Fruit fly (Drosophila melanogaster): ENCODE data around the gene Hcf.

The Hcf gene

DNA sequence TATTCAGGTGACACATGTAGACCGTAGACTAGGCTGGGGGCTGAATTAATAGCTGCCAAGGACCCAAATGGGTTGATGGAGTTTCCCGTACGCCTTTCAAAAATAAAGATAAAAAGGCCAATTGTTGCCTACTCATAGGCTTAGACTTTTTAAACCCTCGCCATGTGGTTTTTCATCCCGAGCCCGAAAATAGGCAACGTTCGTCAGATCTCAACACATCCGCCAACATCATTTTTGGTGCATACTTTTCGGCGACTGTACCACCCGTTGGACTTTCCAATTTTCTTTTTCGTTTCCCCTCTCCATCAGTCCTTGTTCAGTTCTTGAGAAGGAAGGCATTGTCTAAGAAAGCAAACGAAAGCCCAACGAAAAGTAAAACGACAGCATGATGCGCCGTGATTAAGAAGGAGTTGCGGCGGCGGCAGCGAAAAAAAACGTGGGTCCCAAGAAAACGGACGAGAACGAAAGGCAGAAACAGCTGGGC is 55.7 kb downstream of the Hcf start:
- TF ChIP-seq Myc (optimal IDR thresholded peaks at IDR 0.05), result peak; percentile 73
- peak; percentile 67 for TF ChIP-seq N (GFP tag; optimal IDR thresholded peaks at IDR 0.05)

DNA sequence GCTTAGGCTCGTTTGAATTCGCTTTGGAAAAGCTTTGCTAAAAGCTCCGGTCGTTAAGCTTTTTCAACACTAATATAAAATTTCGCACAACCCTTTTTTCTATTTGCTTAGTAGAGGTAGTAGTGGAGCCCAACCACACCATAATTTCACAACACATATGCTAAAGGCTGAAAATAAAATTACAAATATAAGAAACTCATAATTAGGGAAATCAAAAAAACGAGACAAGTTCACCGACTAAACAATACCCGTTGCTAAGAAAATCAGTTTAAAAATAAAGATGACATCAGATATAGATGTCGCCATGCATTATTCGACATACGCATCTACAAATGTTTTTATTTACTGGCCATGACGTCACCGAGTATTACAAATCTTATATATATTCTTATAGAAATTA is 56.5 kb downstream of the Hcf start:
- TF ChIP-seq fru (GFP tag; optimal IDR thresholded peaks at IDR 0.05), result peak; percentile 17
- TF ChIP-seq CG32264 (GFP tag; optimal IDR thresholded peaks at IDR 0.05), result no peak
- TF ChIP-seq tai (GFP tag; optimal IDR thresholded peaks at IDR 0.05), result peak; percentile 17

DNA sequence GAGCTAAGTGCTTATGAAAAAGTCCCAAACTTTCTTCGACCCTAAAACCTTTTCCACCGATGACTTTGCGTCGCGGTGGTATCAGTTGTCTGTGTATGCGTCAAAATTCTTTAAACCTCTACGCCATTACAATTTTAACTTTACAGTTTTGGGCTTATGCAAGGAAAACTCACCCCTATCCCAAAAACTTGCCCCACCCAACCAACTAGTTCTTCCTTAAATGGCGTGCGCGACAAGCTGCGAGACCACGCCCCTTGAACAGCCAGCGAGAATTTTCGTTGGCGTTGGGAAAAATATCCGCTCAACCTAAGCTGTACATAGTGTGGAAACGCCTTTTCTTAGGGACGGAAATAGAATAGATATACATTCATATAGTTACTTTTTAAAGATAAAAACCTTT is 59.0 kb downstream of the Hcf start:
- TF ChIP-seq CG32264 (GFP tag; optimal IDR thresholded peaks at IDR 0.05) (no peak), dmrt93B (GFP tag; optimal IDR thresholded peaks at IDR 0.05) (no peak), Abd-B (GFP tag; optimal IDR thresholded peaks at IDR 0.05) (no peak), Sp1 (GFP tag; optimal IDR thresholded peaks at IDR 0.05) (no peak), woc (GFP tag; optimal IDR thresholded peaks at IDR 0.05) (no peak), sage (GFP tag; optimal IDR thresholded peaks at IDR 0.05) (no peak), Dif (GFP tag; optimal IDR thresholded peaks at IDR 0.05; ENCODE audit: partially characterized antibody) (no peak), jim (GFP tag; optimal IDR thresholded peaks at IDR 0.05) (no peak), Vsx2 (GFP tag; optimal IDR thresholded peaks at IDR 0.05; ENCODE audit: partially characterized antibody) (no peak)

DNA sequence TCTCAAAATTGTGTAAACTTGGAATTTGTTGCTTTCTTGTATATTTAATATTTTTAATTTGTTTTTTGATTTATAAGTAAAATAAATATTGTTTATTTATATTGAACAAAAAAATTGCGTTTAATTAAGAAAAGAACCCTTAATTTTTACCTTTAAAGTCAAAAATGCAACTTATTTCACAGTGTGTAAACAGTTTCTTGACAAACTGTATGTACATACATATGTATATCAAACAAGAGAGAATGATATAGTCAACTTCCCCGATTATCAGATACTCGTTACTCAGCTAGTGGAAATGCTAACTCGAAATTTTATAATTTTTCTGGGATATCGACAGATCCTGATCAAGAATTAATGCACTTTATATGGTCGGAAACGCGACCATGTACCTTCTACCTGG is 61.3 kb downstream of the Hcf start:
- TF ChIP-seq tai (GFP tag; optimal IDR thresholded peaks at IDR 0.05), result no peak
- TF ChIP-seq Dfd (GFP tag; optimal IDR thresholded peaks at IDR 0.05), result peak; percentile 52

DNA sequence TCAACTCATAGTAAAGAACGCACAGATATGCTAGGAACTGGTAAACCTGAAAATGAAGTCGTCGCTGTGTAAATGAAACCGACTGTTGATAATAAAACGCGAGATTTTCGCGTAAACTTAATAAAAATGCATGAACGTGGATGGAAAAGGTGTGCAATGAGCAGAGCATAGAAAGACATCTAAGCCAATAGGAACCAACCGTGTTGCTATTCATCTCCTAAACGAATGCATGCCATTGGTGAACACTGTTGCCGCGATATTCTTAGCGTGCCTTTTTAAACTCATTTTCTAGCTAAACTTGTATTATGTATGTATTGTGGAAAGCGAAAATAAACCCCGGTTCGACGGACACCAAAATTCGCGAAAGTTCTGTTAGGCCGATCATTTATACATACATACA is 62.0 kb downstream of the Hcf start:
- no peak for TF ChIP-seq sage (GFP tag; optimal IDR thresholded peaks at IDR 0.05)
- no peak for TF ChIP-seq CrebA (GFP tag; optimal IDR thresholded peaks at IDR 0.05; ENCODE audit: borderline replicate concordance)
- no peak for TF ChIP-seq dmrt93B (GFP tag; optimal IDR thresholded peaks at IDR 0.05)
- no peak for TF ChIP-seq Dif (GFP tag; optimal IDR thresholded peaks at IDR 0.05; ENCODE audit: partially characterized antibody)
- no peak for TF ChIP-seq Myc (optimal IDR thresholded peaks at IDR 0.05)
- no peak for TF ChIP-seq Vsx2 (GFP tag; optimal IDR thresholded peaks at IDR 0.05; ENCODE audit: partially characterized antibody)
- no peak for TF ChIP-seq sv (GFP tag; optimal IDR thresholded peaks at IDR 0.05)
- no peak for TF ChIP-seq GATAd (GFP tag; optimal IDR thresholded peaks at IDR 0.05)
- no peak for TF ChIP-seq h (GFP tag; optimal IDR thresholded peaks at IDR 0.05)
- no peak for TF ChIP-seq woc (GFP tag; optimal IDR thresholded peaks at IDR 0.05)
- TF ChIP-seq pan (optimal IDR thresholded peaks at IDR 0.05), result no peak
- TF ChIP-seq N (GFP tag; optimal IDR thresholded peaks at IDR 0.05), result no peak
- no peak for TF ChIP-seq brk (GFP tag; optimal IDR thresholded peaks at IDR 0.05)
- no peak for TF ChIP-seq Abd-B (GFP tag; optimal IDR thresholded peaks at IDR 0.05)
- TF ChIP-seq dsf (GFP tag; optimal IDR thresholded peaks at IDR 0.05; ENCODE audit: borderline replicate concordance), result no peak
- TF ChIP-seq psq (GFP tag; optimal IDR thresholded peaks at IDR 0.05), result no peak

DNA sequence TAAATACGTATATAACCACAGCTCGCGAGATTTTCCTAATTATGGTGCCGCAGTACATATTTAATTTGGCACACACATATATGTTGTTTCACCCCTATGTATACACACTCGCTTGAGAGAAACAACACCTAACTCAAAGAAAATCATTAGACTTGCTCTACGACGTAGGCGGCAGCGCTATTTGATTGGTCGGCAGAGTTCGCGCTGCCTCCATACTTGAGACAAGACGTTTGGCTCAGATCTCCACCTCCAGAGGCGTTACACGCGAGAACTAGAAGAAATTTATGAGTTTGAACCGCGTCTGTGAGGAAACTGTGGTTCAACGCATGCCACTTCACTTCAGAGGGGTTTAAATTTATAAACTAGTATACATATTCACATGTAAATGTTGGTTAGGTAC is 63.6 kb downstream of the Hcf start:
- TF ChIP-seq Sp1 (GFP tag; optimal IDR thresholded peaks at IDR 0.05) (no peak), Vsx2 (GFP tag; optimal IDR thresholded peaks at IDR 0.05; ENCODE audit: partially characterized antibody) (no peak), Hnf4 (GFP tag; optimal IDR thresholded peaks at IDR 0.05) (no peak), jim (GFP tag; optimal IDR thresholded peaks at IDR 0.05) (no peak), tai (GFP tag; optimal IDR thresholded peaks at IDR 0.05) (no peak), Dfd (GFP tag; optimal IDR thresholded peaks at IDR 0.05) (no peak), sv (GFP tag; optimal IDR thresholded peaks at IDR 0.05) (no peak), h (GFP tag; optimal IDR thresholded peaks at IDR 0.05) (no peak), CrebA (GFP tag; optimal IDR thresholded peaks at IDR 0.05; ENCODE audit: borderline replicate concordance) (no peak), Jra (GFP tag; optimal IDR thresholded peaks at IDR 0.05) (no peak), foxo (GFP tag; optimal IDR thresholded peaks at IDR 0.05) (no peak), dsf (GFP tag; optimal IDR thresholded peaks at IDR 0.05; ENCODE audit: borderline replicate concordance) (no peak), OdsH (GFP tag; optimal IDR thresholded peaks at IDR 0.05) (no peak), CG9705 (GFP tag; optimal IDR thresholded peaks at IDR 0.05) (no peak)
